Fruit fly (Drosophila melanogaster): ENCODE results near the gene CG12299.

dm6 chr2L:10754599-10754998 is 17.5 kb downstream of the CG12299 start:
- TF ChIP-seq rn (GFP tag; IDR thresholded peaks at IDR 0.05) (no peak), CG12605 (GFP tag; IDR thresholded peaks at IDR 0.05) (no peak), Snoo (tag; optimal IDR thresholded peaks at IDR 0.05) (no peak), Pif1A (GFP tag; optimal IDR thresholded peaks at IDR 0.05) (no peak)

Measured in whole organism, pupa.